Worm (Caenorhabditis elegans) whole organism, L2 larva: ENCODE results near the gene F56D6.8.

Experiments used
- elt-3 ChIP-seq: sonication (generic microtip); optimal IDR thresholded peaks from 2 replicates; lab custom pipeline; 2017; ENCODE audit warnings: missing biosample characterization, missing genetic modification characterization
- lin-13 ChIP-seq: fragments of 150-350 bp; optimal IDR thresholded peaks from 2 replicates; lab custom pipeline; 2014; ENCODE audit warnings: missing biosample characterization, missing genetic modification reagents, missing genetic modification characterization
- nhr-129 ChIP-seq: fragments of 150-350 bp; optimal IDR thresholded peaks from 2 replicates; lab custom pipeline; 2014; ENCODE audit warnings: missing biosample characterization, missing genetic modification characterization
- nhr-237 ChIP-seq: fragments of 150-350 bp; optimal IDR thresholded peaks from 2 replicates; lab custom pipeline; 2014; ENCODE audit warnings: missing biosample characterization, missing genetic modification characterization
- snpc-4 ChIP-seq: fragments of 150-350 bp; optimal IDR thresholded peaks from 2 replicates; lab custom pipeline; 2014; ENCODE audit warnings: missing biosample characterization, missing genetic modification characterization
- unc-62 ChIP-seq: fragments of 150-350 bp; optimal IDR thresholded peaks from 2 replicates; lab custom pipeline; 2014; ENCODE audit warnings: missing biosample characterization, missing genetic modification reagents, missing genetic modification characterization

ce11 chrIV:3926117-3926516 lies 31.9 kb upstream of the F56D6.8 start, which contains the start of gene clec-68:
- TF ChIP-seq nhr-129 (no peak), unc-62 (no peak), snpc-4 (no peak), lin-13 (GFP tag; lab: Kevin White, UChicago) (no peak), elt-3 (tag; lab: Kevin White, UChicago) (no peak), nhr-237 (tag; lab: Kevin White, UChicago) (no peak)
